Worm (Caenorhabditis elegans) whole organism, young adult: Measurements from ENCODE around the gene daf-41.
A peak's percentile ranks its signal among the peaks of the same experiment; 100 is the strongest.

Source experiments
- B0261.1 ChIP-seq: sonication (generic microtip); optimal IDR thresholded peaks from 2 replicates; lab custom pipeline; 2016; ENCODE audit warnings: mild to moderate bottlenecking, missing genetic modification characterization, moderate library complexity, missing compliant biosample characterization
- B0336.3 ChIP-seq: fragments of 200-800 bp; sonication (Bioruptor generic); IDR thresholded peaks from 2 replicates; pipeline ENCODE4 v1.3.6; 2022; ENCODE audit warnings: missing genetic modification characterization, missing compliant biosample characterization
- D2030.7 ChIP-seq: fragments of 200-800 bp; sonication (Bioruptor generic); IDR thresholded peaks from 2 replicates; pipeline ENCODE4 v1.3.6; 2022; ENCODE audit warnings: missing genetic modification reagents, missing genetic modification characterization, missing compliant biosample characterization
- F23B12.7 ChIP-seq: sonication (generic microtip); optimal IDR thresholded peaks from 2 replicates; lab custom pipeline; 2017; ENCODE audit warnings: missing genetic modification characterization, mild to moderate bottlenecking, missing compliant biosample characterization, antibody characterized with exemption, moderate library complexity; ENCODE audit not compliant: insufficient read depth
- F39B2.1 ChIP-seq: fragments of 200-800 bp; sonication (Bioruptor generic); IDR thresholded peaks from 2 replicates; pipeline ENCODE4 v1.3.6; 2022; ENCODE audit warnings: missing genetic modification reagents, missing genetic modification characterization, missing compliant biosample characterization
- F52B5.7 ChIP-seq: sonication (generic microtip); optimal IDR thresholded peaks from 2 replicates; lab custom pipeline; 2016; ENCODE audit warnings: mild to moderate bottlenecking, missing genetic modification characterization, missing compliant biosample characterization
- F57A8.1 ChIP-seq: fragments of 200-800 bp; sonication (Bioruptor generic); optimal IDR thresholded peaks from 2 replicates; lab custom pipeline; 2018; ENCODE audit warnings: mild to moderate bottlenecking, missing genetic modification characterization, moderate library complexity, missing compliant biosample characterization
- K12H6.12 ChIP-seq: fragments of 200-800 bp; sonication (Bioruptor generic); optimal IDR thresholded peaks from 2 replicates; lab custom pipeline; 2018; ENCODE audit warnings: mild to moderate bottlenecking, missing genetic modification characterization, missing compliant biosample characterization
- T07F8.4 ChIP-seq: sonication (generic microtip); optimal IDR thresholded peaks from 2 replicates; lab custom pipeline; 2016; ENCODE audit warnings: mild to moderate bottlenecking, missing genetic modification characterization, moderate library complexity, missing compliant biosample characterization
- T26A5.8 ChIP-seq: sonication (generic microtip); optimal IDR thresholded peaks from 2 replicates; lab custom pipeline; 2016; ENCODE audit warnings: missing genetic modification characterization, missing compliant biosample characterization
- Y53F4B.3 ChIP-seq: fragments of 200-800 bp; sonication (Bioruptor generic); IDR thresholded peaks from 2 replicates; pipeline ENCODE4 v1.3.6; 2022; ENCODE audit warnings: missing genetic modification reagents, missing genetic modification characterization, missing compliant biosample characterization
- Y95B8A.8 ChIP-seq: fragments of 200-800 bp; sonication (Bioruptor generic); IDR thresholded peaks from 2 replicates; pipeline ENCODE4 v1.3.6; 2022; ENCODE audit warnings: missing genetic modification reagents, missing genetic modification characterization, missing compliant biosample characterization
- ZK185.1 ChIP-seq: sonication (generic microtip); optimal IDR thresholded peaks from 2 replicates; lab custom pipeline; 2016; ENCODE audit warnings: mild to moderate bottlenecking, missing genetic modification characterization, missing compliant biosample characterization; ENCODE audit not compliant: poor library complexity, severe bottlenecking
- aptf-2 ChIP-seq: fragments of 200-800 bp; sonication (Bioruptor generic); conservative IDR thresholded peaks from 2 replicates; pipeline ENCODE4 v1.3.6; 2022; ENCODE audit warnings: missing genetic modification reagents, missing genetic modification characterization, missing compliant biosample characterization
- aptf-3 ChIP-seq: fragments of 200-800 bp; sonication (Bioruptor generic); IDR thresholded peaks from 2 replicates; pipeline ENCODE4 v1.3.6; 2022; ENCODE audit warnings: missing genetic modification characterization, missing compliant biosample characterization
- bed-2 ChIP-seq: fragments of 200-800 bp; sonication (Bioruptor generic); IDR thresholded peaks from 2 replicates; pipeline ENCODE4 v1.3.6; 2022; ENCODE audit warnings: missing genetic modification reagents, missing genetic modification characterization, missing compliant biosample characterization
- ceh-27 ChIP-seq: fragments of 200-800 bp; sonication (Bioruptor generic); optimal IDR thresholded peaks from 2 replicates; lab custom pipeline; 2018; ENCODE audit warnings: mild to moderate bottlenecking, missing genetic modification characterization, moderate library complexity, missing compliant biosample characterization
- ceh-58 ChIP-seq: fragments of 200-800 bp; sonication (Bioruptor generic); IDR thresholded peaks from 2 replicates; pipeline ENCODE4 v1.3.6; 2022; ENCODE audit warnings: missing genetic modification characterization, missing compliant biosample characterization
- ceh-79 ChIP-seq: sonication (generic microtip); optimal IDR thresholded peaks from 2 replicates; lab custom pipeline; 2017; ENCODE audit warnings: mild to moderate bottlenecking, missing genetic modification characterization, missing compliant biosample characterization
- dpff-1 ChIP-seq: sonication (generic microtip); optimal IDR thresholded peaks from 2 replicates; lab custom pipeline; 2017; ENCODE audit warnings: mild to moderate bottlenecking, missing genetic modification characterization, missing compliant biosample characterization
- dpl-1 ChIP-seq: fragments of 150-350 bp; optimal IDR thresholded peaks from 2 replicates; lab custom pipeline; 2014; ENCODE audit warnings: missing biosample characterization, missing genetic modification reagents, missing genetic modification characterization
- egrh-3 ChIP-seq: fragments of 200-800 bp; sonication (Bioruptor generic); IDR thresholded peaks from 2 replicates; pipeline ENCODE4 v1.3.6; 2022; ENCODE audit warnings: missing genetic modification reagents, missing genetic modification characterization, missing compliant biosample characterization
- ets-4 ChIP-seq: fragments of 200-800 bp; sonication (Bioruptor generic); optimal IDR thresholded peaks from 2 replicates; lab custom pipeline; 2018; ENCODE audit warnings: mild to moderate bottlenecking, missing genetic modification characterization, missing compliant biosample characterization
- fkh-3 ChIP-seq: sonication (generic microtip); optimal IDR thresholded peaks from 2 replicates; lab custom pipeline; 2016; ENCODE audit warnings: mild to moderate bottlenecking, missing genetic modification characterization, missing compliant biosample characterization
- gei-17 ChIP-seq: fragments of 200-800 bp; sonication (Bioruptor generic); optimal IDR thresholded peaks from 2 replicates; lab custom pipeline; 2018; ENCODE audit warnings: mild to moderate bottlenecking, missing genetic modification characterization, missing compliant biosample characterization
- hlh-12 ChIP-seq: sonication (generic microtip); optimal IDR thresholded peaks from 2 replicates; lab custom pipeline; 2016; ENCODE audit warnings: missing genetic modification characterization, missing compliant biosample characterization
- hrde-1 ChIP-seq: sonication (generic microtip); optimal IDR thresholded peaks from 2 replicates; lab custom pipeline; 2016; ENCODE audit warnings: missing genetic modification characterization, mild to moderate bottlenecking, missing compliant biosample characterization, moderate library complexity, missing genotype, missing genetic modification reagents, borderline replicate concordance
- let-607 ChIP-seq, 2 experiments: fragments of 200-800 bp in 1 of 2; sonication (Bioruptor generic) in 1 of 2; sonication (generic microtip) in 1 of 2; optimal IDR thresholded peaks; 2 replicates each; lab custom pipeline; 2016 to 2018; ENCODE audit warnings: mild to moderate bottlenecking in 2 of 2, missing compliant biosample characterization in 2 of 2, missing genetic modification characterization in 2 of 2, moderate library complexity in 2 of 2, missing genotype in 1 of 2
- madf-8 ChIP-seq: fragments of 200-800 bp; sonication (Bioruptor generic); conservative IDR thresholded peaks from 2 replicates; pipeline ENCODE4 v1.3.6; 2022; ENCODE audit warnings: missing genetic modification reagents, missing genetic modification characterization, missing compliant biosample characterization
- mel-28 ChIP-seq: sonication (generic microtip); optimal IDR thresholded peaks from 2 replicates; lab custom pipeline; 2016; ENCODE audit warnings: borderline replicate concordance, mild to moderate bottlenecking, missing genetic modification characterization, missing compliant biosample characterization
- mxl-1 ChIP-seq: sonication (generic microtip); optimal IDR thresholded peaks from 2 replicates; lab custom pipeline; 2016; ENCODE audit warnings: missing genetic modification characterization, missing compliant biosample characterization
- nfya-1 ChIP-seq: sonication (generic microtip); optimal IDR thresholded peaks from 2 replicates; lab custom pipeline; 2017; ENCODE audit warnings: antibody characterized with exemption, missing compliant biosample characterization, missing genetic modification characterization, borderline replicate concordance; ENCODE audit not compliant: insufficient read depth
- nfya-2 ChIP-seq: fragments of 200-800 bp; sonication (Bioruptor generic); IDR thresholded peaks from 2 replicates; pipeline ENCODE4 v1.3.6; 2022; ENCODE audit warnings: missing genetic modification reagents, missing genetic modification characterization, missing compliant biosample characterization
- nhr-120 ChIP-seq: fragments of 200-800 bp; sonication (Bioruptor generic); IDR thresholded peaks from 2 replicates; pipeline ENCODE4 v1.3.6; 2022; ENCODE audit warnings: missing genetic modification characterization, missing compliant biosample characterization
- nhr-27 ChIP-seq: fragments of 200-800 bp; sonication (Bioruptor generic); optimal IDR thresholded peaks from 2 replicates; lab custom pipeline; 2018; ENCODE audit warnings: mild to moderate bottlenecking, missing genetic modification characterization, moderate library complexity, missing compliant biosample characterization
- nhr-80 ChIP-seq: sonication (generic microtip); optimal IDR thresholded peaks from 2 replicates; lab custom pipeline; 2016; ENCODE audit warnings: missing genetic modification characterization, missing compliant biosample characterization
- pha-4 ChIP-seq: fragments of 150-350 bp; sonication (generic microtip); optimal IDR thresholded peaks from 2 replicates; lab custom pipeline; 2014; ENCODE audit warnings: missing biosample characterization, missing genetic modification reagents, missing genetic modification characterization
- sea-2 ChIP-seq: fragments of 200-800 bp; sonication (Bioruptor generic); IDR thresholded peaks from 2 replicates; pipeline ENCODE4 v1.3.6; 2022; ENCODE audit warnings: missing genetic modification characterization, missing compliant biosample characterization
- snpc-1.3 ChIP-seq: sonication (generic microtip); optimal IDR thresholded peaks from 2 replicates; lab custom pipeline; 2017; ENCODE audit warnings: missing genetic modification characterization, mild to moderate bottlenecking, missing compliant biosample characterization, antibody characterized with exemption, moderate library complexity, missing genotype, missing genetic modification reagents; ENCODE audit not compliant: insufficient read depth
- snpc-4 ChIP-seq, 5 experiments: fragments of 150-350 bp in 1 of 5; sonication (generic microtip) in 4 of 5; optimal IDR thresholded peaks; 2 replicates each; lab custom pipeline; 2014 to 2018; ENCODE audit warnings: missing genetic modification characterization in 5 of 5, missing biosample characterization in 3 of 5, antibody characterized with exemption in 2 of 5, mild to moderate bottlenecking in 2 of 5, missing compliant biosample characterization in 2 of 5, missing genotype in 2 of 5, moderate library complexity in 2 of 5, missing genetic modification reagents in 1 of 5
- xnd-1 ChIP-seq: sonication (generic microtip); optimal IDR thresholded peaks from 2 replicates; lab custom pipeline; 2016; ENCODE audit warnings: missing genotype, missing genetic modification reagents, missing genetic modification characterization, missing compliant biosample characterization
- ztf-25 ChIP-seq: fragments of 200-800 bp; sonication (Bioruptor generic); IDR thresholded peaks from 2 replicates; pipeline ENCODE4 v1.3.6; 2022; ENCODE audit warnings: missing genetic modification reagents, missing genetic modification characterization, missing compliant biosample characterization
- ztf-28 ChIP-seq: fragments of 200-800 bp; sonication (Bioruptor generic); IDR thresholded peaks from 2 replicates; pipeline ENCODE4 v1.3.6; 2022; ENCODE audit warnings: missing genetic modification reagents, missing genetic modification characterization, missing compliant biosample characterization
- ztf-6 ChIP-seq: fragments of 200-800 bp; sonication (Bioruptor generic); IDR thresholded peaks from 2 replicates; pipeline ENCODE4 v1.3.6; 2022; ENCODE audit warnings: missing genetic modification reagents, missing genetic modification characterization, missing compliant biosample characterization

daf-41 gene

DNA sequence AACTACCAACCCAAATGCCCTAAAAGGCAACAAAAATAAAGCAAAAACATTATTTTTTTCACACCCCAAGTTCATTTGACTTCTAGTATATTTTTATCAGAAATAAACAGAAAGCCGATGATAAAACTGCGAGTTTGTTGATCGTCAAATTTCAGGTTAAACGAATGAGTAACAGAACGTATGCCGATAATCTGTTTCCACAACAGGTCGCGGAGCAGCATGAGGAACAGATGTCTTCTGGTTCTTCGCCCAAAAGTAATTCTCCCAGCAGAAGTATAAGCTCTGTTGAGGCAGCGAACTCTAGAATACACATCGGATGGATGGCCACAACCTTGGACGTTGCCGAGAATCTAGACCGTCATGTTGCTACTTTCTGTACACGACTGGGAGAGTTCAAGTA is 44.1 kb downstream of the daf-41 start, which contains the start of gene prmt-5 (continued):
- TF ChIP-seq snpc-1.3 (tag; lab: Kevin White, UChicago) (peak; percentile 68), pha-4 (tag; lab: Kevin White, UChicago) (no peak), dpl-1 (GFP tag; lab: Kevin White, UChicago) (no peak), T26A5.8 (tag; lab: Kevin White, UChicago) (peak; percentile 36), K12H6.12 (tag; lab: Kevin White, UChicago) (peak; percentile 10), nfya-1 (no peak), B0336.3 (GFP tag; lab: Robert Waterston, UW) (peak; percentile 96), fkh-3 (tag; lab: Kevin White, UChicago) (peak; percentile 95), egrh-3 (GFP tag; lab: Robert Waterston, UW) (no peak), nhr-120 (no peak), T07F8.4 (tag; lab: Kevin White, UChicago) (no peak), aptf-3 (no peak), F39B2.1 (GFP tag; lab: Robert Waterston, UW) (peak; percentile 64; the same call in 1 of the 2 replicates), Y95B8A.8 (GFP tag; lab: Robert Waterston, UW) (peak; percentile 79; the same call in 1 of the 2 replicates), F52B5.7 (tag; lab: Kevin White, UChicago) (peak; percentile 97), ceh-27 (GFP tag; lab: Kevin White, UChicago) (peak; percentile 12), F57A8.1 (GFP tag; lab: Kevin White, UChicago) (peak; percentile 36), bed-2 (GFP tag; lab: Robert Waterston, UW) (no peak), ZK185.1 (tag; lab: Kevin White, UChicago) (peak; percentile 42), hlh-12 (tag; lab: Kevin White, UChicago) (no peak), let-607 (tag; optimal IDR thresholded peaks at IDR 0.05; lab: Kevin White, UChicago) (peak; percentile 46 to 51), mel-28 (tag; lab: Kevin White, UChicago) (no peak), madf-8 (no peak), ets-4 (GFP tag; lab: Kevin White, UChicago) (peak; percentile 9), D2030.7 (GFP tag; lab: Robert Waterston, UW) (peak; percentile 47), sea-2 (GFP tag; lab: Robert Waterston, UW) (no peak), nhr-27 (peak; percentile 73), snpc-4 (GFP tag; optimal IDR thresholded peaks at IDR 0.05; lab: Kevin White, UChicago) (no peak), snpc-4 (tag; optimal IDR thresholded peaks at IDR 0.05; lab: Kevin White, UChicago) (peak in 2 of 4 experiments; percentile 28 to 48), xnd-1 (tag; lab: Kevin White, UChicago) (peak; percentile 43), ceh-79 (tag; lab: Kevin White, UChicago) (peak; percentile 90), nfya-2 (GFP tag; lab: Robert Waterston, UW) (peak; percentile 37; the same call in 1 of the 2 replicates), F23B12.7 (tag; lab: Kevin White, UChicago) (no peak), ztf-28 (no peak), dpff-1 (peak; percentile 95), ceh-58 (GFP tag; lab: Robert Waterston, UW) (no peak), B0261.1 (tag; lab: Kevin White, UChicago) (peak; percentile 22), ztf-25 (GFP tag; lab: Robert Waterston, UW) (no peak), gei-17 (GFP tag; lab: Kevin White, UChicago) (no peak), mxl-1 (no peak), hrde-1 (tag; lab: Kevin White, UChicago) (peak; percentile 84), nhr-80 (tag; lab: Kevin White, UChicago) (no peak), aptf-2 (no peak), ztf-6 (GFP tag; lab: Robert Waterston, UW) (no peak), Y53F4B.3 (GFP tag; lab: Robert Waterston, UW) (no peak)
